Worm (Caenorhabditis elegans) whole organism, L1 larva: Measurements from ENCODE around the gene glb-7.

Experiments
- elt-2 ChIP-seq: sonication (generic microtip); optimal IDR thresholded peaks from 2 replicates; lab custom pipeline; 2016; ENCODE audit warnings: missing genetic modification characterization, mild to moderate bottlenecking, inconsistent platforms, missing compliant biosample characterization, missing genetic modification reagents
- hlh-17 ChIP-seq: fragments of 200-800 bp; sonication (Bioruptor generic); optimal IDR thresholded peaks from 2 replicates; lab custom pipeline; 2018; ENCODE audit warnings: missing genetic modification characterization, mild to moderate bottlenecking, missing compliant biosample characterization, moderate library complexity, borderline replicate concordance
- hlh-4 ChIP-seq: sonication (generic microtip); optimal IDR thresholded peaks from 2 replicates; lab custom pipeline; 2016; ENCODE audit warnings: mild to moderate bottlenecking, missing genetic modification characterization, missing compliant biosample characterization
- mef-2 ChIP-seq: fragments of 150-350 bp; optimal IDR thresholded peaks from 2 replicates; lab custom pipeline; 2014; ENCODE audit warnings: missing biosample characterization, missing genetic modification characterization
- pax-3 ChIP-seq: fragments of 200-800 bp; sonication (Bioruptor generic); optimal IDR thresholded peaks from 2 replicates; lab custom pipeline; 2018; ENCODE audit warnings: mild to moderate bottlenecking, missing genetic modification characterization, moderate library complexity, missing compliant biosample characterization
- snu-23 ChIP-seq: sonication (generic microtip); optimal IDR thresholded peaks from 2 replicates; lab custom pipeline; 2016; ENCODE audit warnings: missing genetic modification characterization, missing compliant biosample characterization
- vab-15 ChIP-seq: sonication (generic microtip); optimal IDR thresholded peaks from 2 replicates; lab custom pipeline; 2017; ENCODE audit warnings: missing genotype, mild to moderate bottlenecking, missing genetic modification characterization, missing compliant biosample characterization
- zip-4 ChIP-seq: fragments of 200-800 bp; sonication (Bioruptor generic); optimal IDR thresholded peaks from 2 replicates; lab custom pipeline; 2018; ENCODE audit warnings: mild to moderate bottlenecking, missing genetic modification characterization, moderate library complexity, missing compliant biosample characterization

Gene glb-7

ce11 chrIV:2175291-2175690 lies 52.7 kb downstream of the glb-7 start, which contains the start of gene C54E4.1:
TSS of gene C54E4.1 (plus strand) at chrIV:2175591.
- no peak for TF ChIP-seq elt-2 (tag; lab: Kevin White, UChicago)
- no peak for TF ChIP-seq snu-23 (GFP tag; lab: Kevin White, UChicago)
- TF ChIP-seq pax-3: no peak
- no peak for TF ChIP-seq vab-15 (tag; lab: Kevin White, UChicago)
- no peak for TF ChIP-seq hlh-17 (GFP tag; lab: Kevin White, UChicago)
- TF ChIP-seq hlh-4 (tag; lab: Kevin White, UChicago): no peak
- TF ChIP-seq mef-2: no peak
- no peak for TF ChIP-seq zip-4 (GFP tag; lab: Kevin White, UChicago)
